Worm (Caenorhabditis elegans) whole organism, midembryonic: ENCODE results near the gene snt-1.

ENCODE experiments used
- T22C8.4 ChIP-seq: fragments of 200-800 bp; sonication (Bioruptor generic); IDR thresholded peaks from 2 replicates; pipeline ENCODE4 v1.3.6; 2022; ENCODE audit warnings: missing genetic modification characterization, missing compliant biosample characterization
- flt-1 ChIP-seq: fragments of 200-800 bp; sonication (Bioruptor generic); IDR thresholded peaks from 2 replicates; pipeline ENCODE4 v1.3.6; 2022; ENCODE audit warnings: missing genetic modification characterization, missing compliant biosample characterization
- klf-2 ChIP-seq: fragments of 200-800 bp; sonication (Bioruptor generic); conservative IDR thresholded peaks from 2 replicates; pipeline ENCODE4 v1.3.6; 2022; ENCODE audit warnings: missing genetic modification reagents, missing genetic modification characterization, missing compliant biosample characterization
- med-1 ChIP-seq: sonication (generic microtip); optimal IDR thresholded peaks from 2 replicates; lab custom pipeline; 2017; ENCODE audit warnings: missing genetic modification characterization, mild to moderate bottlenecking, missing compliant biosample characterization, antibody characterized with exemption, missing genetic modification reagents; ENCODE audit not compliant: insufficient read depth
- tab-1 ChIP-seq: fragments of 200-800 bp; sonication (Bioruptor generic); IDR thresholded peaks from 2 replicates; pipeline ENCODE4 v1.3.6; 2022; ENCODE audit warnings: missing genetic modification characterization, missing compliant biosample characterization
- ztf-29 ChIP-seq: fragments of 200-800 bp; sonication (Bioruptor generic); IDR thresholded peaks from 2 replicates; pipeline ENCODE4 v1.3.6; 2022; ENCODE audit warnings: missing genetic modification reagents, missing genetic modification characterization, missing compliant biosample characterization

ce11 chrII:6860043-6860442 is 49.3 kb downstream of the snt-1 start:
- TF ChIP-seq T22C8.4 (GFP tag; lab: Robert Waterston, UW) (no peak), ztf-29 (GFP tag; lab: Robert Waterston, UW) (no peak), klf-2 (GFP tag; lab: Robert Waterston, UW) (no peak), flt-1 (GFP tag; lab: Robert Waterston, UW) (no peak), med-1 (GFP tag; lab: Kevin White, UChicago) (no peak), tab-1 (GFP tag; lab: Robert Waterston, UW) (no peak)
